Worm (Caenorhabditis elegans): ENCODE data around the gene C50D2.7.

DNA sequence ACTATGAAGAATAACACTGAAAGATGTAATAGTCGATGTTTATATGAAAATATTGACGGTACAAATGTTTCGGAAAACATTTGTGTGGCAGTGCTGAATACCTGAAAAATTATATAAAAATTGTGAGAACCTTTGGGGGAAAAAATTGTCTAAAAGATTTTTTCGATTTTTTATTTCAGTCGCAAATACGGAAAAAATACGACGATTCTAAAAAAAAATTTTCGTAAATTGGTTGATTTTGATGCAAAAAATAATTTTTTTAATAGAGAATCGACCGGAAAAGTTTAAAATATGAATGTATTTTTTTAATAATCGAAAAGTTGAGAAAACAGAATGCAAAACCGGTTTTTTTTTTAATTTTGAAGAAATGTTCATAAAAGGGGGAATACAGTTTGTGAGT is at the start of gene C50D2.7:
- no peak for TF ChIP-seq sptf-1 (tag; optimal IDR thresholded peaks at IDR 0.05)
- no peak for TF ChIP-seq snpc-4 (tag; optimal IDR thresholded peaks at IDR 0.05)
- TF ChIP-seq M03D4.4 (tag; optimal IDR thresholded peaks at IDR 0.05): no peak
- no peak for TF ChIP-seq elt-1 (tag; optimal IDR thresholded peaks at IDR 0.05; ENCODE audit: borderline replicate concordance, insufficient read depth)
- TF ChIP-seq tbx-8 (GFP tag; optimal IDR thresholded peaks at IDR 0.05): no peak
- no peak for TF ChIP-seq nhr-28 (tag; optimal IDR thresholded peaks at IDR 0.05)

All from whole organism, mixed stage, embryonic.